Worm (Caenorhabditis elegans) whole organism, L4 larva: ENCODE measurements around the gene Y69A2AR.24.

ENCODE experiments used
- aly-2 ChIP-seq: sonication (generic microtip); optimal IDR thresholded peaks from 2 replicates; lab custom pipeline; 2018; ENCODE audit warnings: missing biosample characterization, missing genetic modification characterization
- ceh-32 ChIP-seq: sonication (generic microtip); optimal IDR thresholded peaks from 2 replicates; lab custom pipeline; 2016; ENCODE audit warnings: mild to moderate bottlenecking, missing genetic modification characterization, missing compliant biosample characterization; ENCODE audit not compliant: poor library complexity
- daf-12 ChIP-seq: fragments of 150-350 bp; optimal IDR thresholded peaks from 2 replicates; lab custom pipeline; 2014; ENCODE audit warnings: missing biosample characterization, missing genetic modification reagents, missing genetic modification characterization
- dmd-9 ChIP-seq: fragments of 200-800 bp; sonication (Bioruptor generic); IDR thresholded peaks from 2 replicates; pipeline ENCODE4 v1.3.6; 2022; ENCODE audit warnings: missing genetic modification reagents, missing genetic modification characterization, missing compliant biosample characterization
- lin-29 ChIP-seq: fragments of 200-800 bp; sonication (Bioruptor generic); IDR thresholded peaks from 2 replicates; pipeline ENCODE4 v1.3.6; 2022; ENCODE audit warnings: missing genetic modification reagents, missing genetic modification characterization, missing compliant biosample characterization
- lin-38 ChIP-seq: fragments of 200-800 bp; sonication (Bioruptor generic); IDR thresholded peaks from 2 replicates; pipeline ENCODE4 v1.3.6; 2022; ENCODE audit warnings: missing genetic modification reagents, missing genetic modification characterization, missing compliant biosample characterization
- mxl-3 ChIP-seq: fragments of 200-800 bp; sonication (Bioruptor generic); optimal IDR thresholded peaks from 2 replicates; lab custom pipeline; 2018; ENCODE audit warnings: mild to moderate bottlenecking, missing genetic modification characterization, missing compliant biosample characterization
- nhr-11 ChIP-seq: fragments of 150-350 bp; optimal IDR thresholded peaks from 2 replicates; lab custom pipeline; 2014; ENCODE audit warnings: missing biosample characterization, missing genetic modification characterization
- nhr-76 ChIP-seq: fragments of 150-350 bp; optimal IDR thresholded peaks from 2 replicates; lab custom pipeline; 2014; ENCODE audit warnings: missing biosample characterization, missing genetic modification characterization
- snpc-4 ChIP-seq: fragments of 150-350 bp; optimal IDR thresholded peaks from 2 replicates; lab custom pipeline; 2014; ENCODE audit warnings: missing biosample characterization, missing genetic modification characterization
- unc-62 ChIP-seq, 3 experiments: fragments of 150-350 bp in 1 of 3; sonication (generic microtip); optimal IDR thresholded peaks in 2 of 3; peaks in 1 of 3; 1 replicate in 1 of 3; 2 replicates in 2 of 3; lab custom pipeline; 2014 to 2017; ENCODE audit warnings: missing biosample characterization in 3 of 3, missing genetic modification characterization in 3 of 3, missing genetic modification reagents in 3 of 3, missing genotype in 1 of 3
- zag-1 ChIP-seq: fragments of 150-350 bp; optimal IDR thresholded peaks from 2 replicates; lab custom pipeline; 2014; ENCODE audit warnings: missing biosample characterization, missing genetic modification characterization
- zip-2 ChIP-seq: fragments of 150-350 bp; optimal IDR thresholded peaks from 2 replicates; lab custom pipeline; 2014; ENCODE audit warnings: missing biosample characterization, missing genetic modification characterization
- ztf-11 ChIP-seq: fragments of 150-350 bp; optimal IDR thresholded peaks from 2 replicates; lab custom pipeline; 2014; ENCODE audit warnings: missing biosample characterization, missing genetic modification characterization

- TF ChIP-seq snpc-4 (tag; lab: Kevin White, UChicago): peak; percentile 41
- no peak for TF ChIP-seq zag-1 (tag; lab: Kevin White, UChicago)
- TF ChIP-seq mxl-3 (GFP tag; lab: Kevin White, UChicago): peak; percentile 84
- TF ChIP-seq nhr-76 (tag; lab: Kevin White, UChicago): peak; percentile 86
- TF ChIP-seq dmd-9 (GFP tag; lab: Robert Waterston, UW): peak; percentile 83
- peak; percentile 98 for TF ChIP-seq nhr-11 (tag; lab: Kevin White, UChicago)
- TF ChIP-seq zip-2 (tag; lab: Kevin White, UChicago): peak; percentile 84
- no peak for TF ChIP-seq daf-12 (tag; lab: Kevin White, UChicago)
- peak; percentile 84 for TF ChIP-seq lin-38 (GFP tag; lab: Robert Waterston, UW)
- no peak for TF ChIP-seq ztf-11 (tag; lab: Kevin White, UChicago)
- TF ChIP-seq lin-29 (GFP tag; lab: Robert Waterston, UW): peak; percentile 88
- peak; percentile 66 to 99 for TF ChIP-seq unc-62 (GFP tag; optimal IDR thresholded peaks at IDR 0.05 in 1 of 2; lab: Kevin White, UChicago)
- no peak for TF ChIP-seq unc-62 (tag; optimal IDR thresholded peaks at IDR 0.05; lab: Kevin White, UChicago)
- no peak for TF ChIP-seq ceh-32
- TF ChIP-seq aly-2: no peak
Observed at ce11 chrIV:2601988-2602861, 38.4 kb upstream of the Y69A2AR.24 start.
